Worm (Caenorhabditis elegans) whole organism, L4 larva: ENCODE measurements around the gene T16A1.2.
A peak's percentile ranks its signal among the peaks of the same experiment; 100 is the strongest.

Source experiments
- F49E8.2 ChIP-seq: sonication (generic microtip); optimal IDR thresholded peaks from 2 replicates; lab custom pipeline; 2016; ENCODE audit warnings: missing compliant biosample characterization, mild to moderate bottlenecking, missing genetic modification characterization, borderline replicate concordance
- Y105C5A.15 ChIP-seq: fragments of 200-800 bp; sonication (Bioruptor generic); IDR thresholded peaks from 2 replicates; pipeline ENCODE4 v1.3.6; 2022; ENCODE audit warnings: missing genetic modification characterization, missing compliant biosample characterization
- Y75B8A.6 ChIP-seq: fragments of 200-800 bp; sonication (Bioruptor generic); IDR thresholded peaks from 2 replicates; pipeline ENCODE4 v1.3.6; 2022; ENCODE audit warnings: missing genetic modification reagents, missing genetic modification characterization, missing compliant biosample characterization
- aly-2 ChIP-seq: sonication (generic microtip); optimal IDR thresholded peaks from 2 replicates; lab custom pipeline; 2018; ENCODE audit warnings: missing biosample characterization, missing genetic modification characterization
- ceh-32 ChIP-seq: sonication (generic microtip); optimal IDR thresholded peaks from 2 replicates; lab custom pipeline; 2016; ENCODE audit warnings: mild to moderate bottlenecking, missing genetic modification characterization, missing compliant biosample characterization; ENCODE audit not compliant: poor library complexity
- cey-2 ChIP-seq: sonication (generic microtip); optimal IDR thresholded peaks from 3 replicates; lab custom pipeline; 2017; ENCODE audit warnings: missing genetic modification characterization, mild to moderate bottlenecking, missing compliant biosample characterization, antibody characterized with exemption, borderline replicate concordance; ENCODE audit not compliant: insufficient read depth
- ctbp-1 ChIP-seq: fragments of 200-800 bp; sonication (Bioruptor generic); IDR thresholded peaks from 2 replicates; pipeline ENCODE4 v1.3.6; 2022; ENCODE audit warnings: missing genetic modification reagents, missing genetic modification characterization, missing compliant biosample characterization
- daf-8 ChIP-seq: fragments of 200-800 bp; sonication (Bioruptor generic); IDR thresholded peaks from 2 replicates; pipeline ENCODE4 v1.3.6; 2022; ENCODE audit warnings: missing genetic modification characterization, missing compliant biosample characterization
- dmd-6 ChIP-seq: fragments of 200-800 bp; sonication (Bioruptor generic); IDR thresholded peaks from 2 replicates; pipeline ENCODE4 v1.3.6; 2022; ENCODE audit warnings: missing genetic modification reagents, missing genetic modification characterization, missing compliant biosample characterization
- dve-1 ChIP-seq: sonication (generic microtip); optimal IDR thresholded peaks from 2 replicates; lab custom pipeline; 2017; ENCODE audit warnings: antibody characterized with exemption, mild to moderate bottlenecking, missing genetic modification characterization, missing compliant biosample characterization; ENCODE audit not compliant: insufficient read depth
- egl-27 ChIP-seq: sonication (generic microtip); optimal IDR thresholded peaks from 3 replicates; lab custom pipeline; 2017; ENCODE audit warnings: missing biosample characterization, missing genetic modification reagents, missing genetic modification characterization
- egl-43 ChIP-seq: fragments of 200-800 bp; sonication (Bioruptor generic); IDR thresholded peaks from 2 replicates; pipeline ENCODE4 v1.3.6; 2022; ENCODE audit warnings: missing genetic modification reagents, missing genetic modification characterization, missing compliant biosample characterization
- fos-1 ChIP-seq: fragments of 150-350 bp; optimal IDR thresholded peaks from 2 replicates; lab custom pipeline; 2014; ENCODE audit warnings: missing biosample characterization, missing genetic modification characterization
- hlh-30 ChIP-seq: sonication (generic microtip); optimal IDR thresholded peaks from 2 replicates; lab custom pipeline; 2017; ENCODE audit warnings: antibody characterized with exemption, mild to moderate bottlenecking, missing genetic modification characterization, missing compliant biosample characterization; ENCODE audit not compliant: insufficient read depth
- jun-1 ChIP-seq: fragments of 150-350 bp; optimal IDR thresholded peaks from 2 replicates; lab custom pipeline; 2014; ENCODE audit warnings: missing biosample characterization, missing genetic modification reagents, missing genetic modification characterization
- lin-1 ChIP-seq: fragments of 200-800 bp; sonication (Bioruptor generic); IDR thresholded peaks from 2 replicates; pipeline ENCODE4 v1.3.6; 2022; ENCODE audit warnings: missing genetic modification reagents, missing genetic modification characterization, missing compliant biosample characterization
- lin-13 ChIP-seq: fragments of 150-350 bp; optimal IDR thresholded peaks from 2 replicates; lab custom pipeline; 2014; ENCODE audit warnings: missing biosample characterization, missing genetic modification reagents, missing genetic modification characterization
- lin-15B ChIP-seq: fragments of 150-350 bp; sonication (generic microtip); optimal IDR thresholded peaks from 3 replicates; lab custom pipeline; 2014; ENCODE audit warnings: missing biosample characterization, missing genetic modification characterization
- lin-38 ChIP-seq: fragments of 200-800 bp; sonication (Bioruptor generic); IDR thresholded peaks from 2 replicates; pipeline ENCODE4 v1.3.6; 2022; ENCODE audit warnings: missing genetic modification reagents, missing genetic modification characterization, missing compliant biosample characterization
- lin-39 ChIP-seq: fragments of 150-350 bp; optimal IDR thresholded peaks from 2 replicates; lab custom pipeline; 2014; ENCODE audit warnings: missing biosample characterization, missing genetic modification reagents, missing genetic modification characterization
- lir-3 ChIP-seq: sonication (generic microtip); optimal IDR thresholded peaks from 2 replicates; lab custom pipeline; 2016; ENCODE audit warnings: mild to moderate bottlenecking, missing genetic modification characterization, missing compliant biosample characterization
- lsy-2 ChIP-seq, 2 experiments: fragments of 150-350 bp in 1 of 2; sonication (generic microtip) in 1 of 2; optimal IDR thresholded peaks; 2 replicates each; lab custom pipeline; 2014 to 2017; ENCODE audit warnings: missing biosample characterization in 2 of 2, missing genetic modification characterization in 2 of 2
- nhr-28 ChIP-seq: fragments of 150-350 bp; optimal IDR thresholded peaks from 2 replicates; lab custom pipeline; 2014; ENCODE audit warnings: missing biosample characterization, missing genetic modification characterization
- nhr-42 ChIP-seq: fragments of 200-800 bp; sonication (Bioruptor generic); IDR thresholded peaks from 2 replicates; pipeline ENCODE4 v1.3.6; 2022; ENCODE audit warnings: missing genetic modification characterization, missing compliant biosample characterization
- nhr-6 ChIP-seq: fragments of 150-350 bp; optimal IDR thresholded peaks from 2 replicates; lab custom pipeline; 2014; ENCODE audit warnings: missing biosample characterization, missing genetic modification characterization
- nhr-76 ChIP-seq: fragments of 150-350 bp; optimal IDR thresholded peaks from 2 replicates; lab custom pipeline; 2014; ENCODE audit warnings: missing biosample characterization, missing genetic modification characterization
- pqm-1 ChIP-seq: sonication (generic microtip); optimal IDR thresholded peaks from 2 replicates; lab custom pipeline; 2017; ENCODE audit warnings: missing biosample characterization, missing genetic modification characterization
- rbr-2 ChIP-seq: sonication (generic microtip); optimal IDR thresholded peaks from 2 replicates; lab custom pipeline; 2016; ENCODE audit warnings: missing genotype, missing genetic modification characterization, missing compliant biosample characterization
- snpc-1.2 ChIP-seq: fragments of 200-800 bp; sonication (Bioruptor generic); IDR thresholded peaks from 2 replicates; pipeline ENCODE4 v1.3.6; 2022; ENCODE audit warnings: missing genetic modification reagents, missing genetic modification characterization, missing compliant biosample characterization
- spr-1 ChIP-seq: sonication (generic microtip); optimal IDR thresholded peaks from 2 replicates; lab custom pipeline; 2016; ENCODE audit warnings: mild to moderate bottlenecking, missing genetic modification characterization, missing compliant biosample characterization
- spr-3 ChIP-seq: fragments of 200-800 bp; sonication (Bioruptor generic); optimal IDR thresholded peaks from 2 replicates; lab custom pipeline; 2018; ENCODE audit warnings: mild to moderate bottlenecking, missing genetic modification characterization, missing compliant biosample characterization
- unc-130 ChIP-seq: sonication (generic microtip); optimal IDR thresholded peaks from 2 replicates; lab custom pipeline; 2016; ENCODE audit warnings: missing genetic modification reagents, missing genetic modification characterization, missing compliant biosample characterization
- vab-7 ChIP-seq: fragments of 200-800 bp; sonication (Bioruptor generic); IDR thresholded peaks from 2 replicates; pipeline ENCODE4 v1.3.6; 2022; ENCODE audit warnings: missing genetic modification reagents, missing genetic modification characterization, missing compliant biosample characterization
- zag-1 ChIP-seq: fragments of 150-350 bp; optimal IDR thresholded peaks from 2 replicates; lab custom pipeline; 2014; ENCODE audit warnings: missing biosample characterization, missing genetic modification characterization
- zfp-2 ChIP-seq: sonication (generic microtip); optimal IDR thresholded peaks from 2 replicates; lab custom pipeline; 2016; ENCODE audit warnings: mild to moderate bottlenecking, missing genetic modification characterization, missing compliant biosample characterization
- zip-11 ChIP-seq: fragments of 200-800 bp; sonication (Bioruptor generic); IDR thresholded peaks from 2 replicates; pipeline ENCODE4 v1.3.6; 2022; ENCODE audit warnings: missing genetic modification characterization, missing compliant biosample characterization

T16A1.2 gene

ce11 chrII:2099139-2099976 is 4.0 kb downstream of the T16A1.2 start, which contains the start of gene math-42 (continued):
- TF ChIP-seq spr-3 (GFP tag; lab: Kevin White, UChicago), result no peak
- TF ChIP-seq rbr-2 (tag; lab: Kevin White, UChicago), result no peak
- TF ChIP-seq Y105C5A.15 (GFP tag; lab: Robert Waterston, UW), result no peak
- TF ChIP-seq nhr-76 (tag; lab: Kevin White, UChicago), result no peak
- no peak for TF ChIP-seq lir-3 (tag; lab: Kevin White, UChicago)
- TF ChIP-seq jun-1 (tag; lab: Kevin White, UChicago), result no peak
- no peak for TF ChIP-seq lin-13
- TF ChIP-seq pqm-1, result peak; percentile 52
- TF ChIP-seq cey-2 (tag; lab: Kevin White, UChicago), result no peak
- TF ChIP-seq Y75B8A.6 (GFP tag; lab: Robert Waterston, UW), result no peak
- no peak for TF ChIP-seq hlh-30 (tag; lab: Kevin White, UChicago)
- no peak for TF ChIP-seq lin-1 (GFP tag; lab: Robert Waterston, UW)
- no peak for TF ChIP-seq fos-1
- TF ChIP-seq spr-1 (tag; lab: Kevin White, UChicago), result no peak
- no peak for TF ChIP-seq lin-38 (GFP tag; lab: Robert Waterston, UW)
- TF ChIP-seq dmd-6 (GFP tag; lab: Robert Waterston, UW), result peak; percentile 9; the same call in 1 of the 2 replicates
- TF ChIP-seq lsy-2 (tag; optimal IDR thresholded peaks at IDR 0.05; lab: Kevin White, UChicago), result no peak
- no peak for TF ChIP-seq unc-130 (GFP tag; lab: Kevin White, UChicago)
- TF ChIP-seq zag-1 (tag; lab: Kevin White, UChicago), result no peak

ce11 chrII:2108295-2108694 is 12.9 kb downstream of the T16A1.2 start, which contains the start of gene R52.4:
Gene R52.4, minus strand, starts transcription at chrII:2108395.
- TF ChIP-seq snpc-1.2 (GFP tag; lab: Robert Waterston, UW), result no peak
- TF ChIP-seq lin-39, result no peak
- no peak for TF ChIP-seq Y105C5A.15 (GFP tag; lab: Robert Waterston, UW)
- TF ChIP-seq nhr-6 (tag; lab: Kevin White, UChicago), result no peak
- TF ChIP-seq Y75B8A.6 (GFP tag; lab: Robert Waterston, UW), result no peak
- TF ChIP-seq spr-3 (GFP tag; lab: Kevin White, UChicago), result no peak
- no peak for TF ChIP-seq lin-38 (GFP tag; lab: Robert Waterston, UW)
- no peak for TF ChIP-seq ceh-32
- TF ChIP-seq F49E8.2 (tag; lab: Kevin White, UChicago), result no peak
- TF ChIP-seq vab-7 (GFP tag; lab: Robert Waterston, UW), result no peak
- no peak for TF ChIP-seq zip-11 (GFP tag; lab: Robert Waterston, UW)
- no peak for TF ChIP-seq egl-43 (GFP tag; lab: Robert Waterston, UW)
- no peak for TF ChIP-seq daf-8 (GFP tag; lab: Robert Waterston, UW)
- no peak for TF ChIP-seq lin-15B (tag; lab: Kevin White, UChicago)
- TF ChIP-seq dve-1 (tag; lab: Kevin White, UChicago), result no peak
- TF ChIP-seq aly-2 (tag; lab: Kevin White, UChicago), result no peak
- no peak for TF ChIP-seq zfp-2 (tag; lab: Kevin White, UChicago)
- TF ChIP-seq egl-27 (tag; lab: Kevin White, UChicago), result no peak
- no peak for TF ChIP-seq nhr-28
- TF ChIP-seq, all 104 proteins: peak for 0

ce11 chrII:2109943-2110342 is 14.5 kb downstream of the T16A1.2 start, which contains the start of gene R52.5:
Gene R52.5, minus strand, starts transcription at chrII:2110043.
- TF ChIP-seq nhr-6 (tag; lab: Kevin White, UChicago), result no peak
- no peak for TF ChIP-seq ctbp-1
- TF ChIP-seq spr-1 (tag; lab: Kevin White, UChicago), result no peak
- TF ChIP-seq rbr-2 (tag; lab: Kevin White, UChicago), result no peak
- TF ChIP-seq lin-38 (GFP tag; lab: Robert Waterston, UW), result no peak
- no peak for TF ChIP-seq nhr-42 (GFP tag; lab: Robert Waterston, UW)
